Worm (Caenorhabditis elegans) whole organism, L4 larva: ENCODE measurements around the gene dhs-19.

ENCODE experiments used
- D1046.2 ChIP-seq: fragments of 200-800 bp; sonication (Bioruptor generic); IDR thresholded peaks from 2 replicates; pipeline ENCODE4 v1.3.6; 2022; ENCODE audit warnings: missing genetic modification characterization, missing compliant biosample characterization
- F10B5.3 ChIP-seq: sonication (generic microtip); optimal IDR thresholded peaks from 2 replicates; lab custom pipeline; 2016; ENCODE audit warnings: mild to moderate bottlenecking, missing genetic modification characterization, missing compliant biosample characterization
- F37D6.2 ChIP-seq: sonication (generic microtip); optimal IDR thresholded peaks from 2 replicates; lab custom pipeline; 2016; ENCODE audit warnings: mild to moderate bottlenecking, missing genetic modification characterization, missing compliant biosample characterization
- T20F7.1 ChIP-seq: fragments of 200-800 bp; sonication (Bioruptor generic); optimal IDR thresholded peaks from 2 replicates; lab custom pipeline; 2018; ENCODE audit warnings: mild to moderate bottlenecking, missing genetic modification characterization, missing compliant biosample characterization
- Y105C5A.15 ChIP-seq: fragments of 200-800 bp; sonication (Bioruptor generic); IDR thresholded peaks from 2 replicates; pipeline ENCODE4 v1.3.6; 2022; ENCODE audit warnings: missing genetic modification characterization, missing compliant biosample characterization
- aha-1 ChIP-seq: fragments of 150-350 bp; peaks from one replicate; lab custom pipeline; 2014; ENCODE audit warnings: missing biosample characterization, missing genetic modification characterization
- attf-4 ChIP-seq: sonication (generic microtip); optimal IDR thresholded peaks from 3 replicates; lab custom pipeline; 2017; ENCODE audit warnings: missing biosample characterization, missing genetic modification characterization
- ceh-20 ChIP-seq: fragments of 200-800 bp; sonication (Bioruptor generic); IDR thresholded peaks from 2 replicates; pipeline ENCODE4 v1.3.6; 2022; ENCODE audit warnings: missing genetic modification reagents, missing genetic modification characterization, missing compliant biosample characterization
- ceh-28 ChIP-seq: fragments of 150-350 bp; optimal IDR thresholded peaks from 2 replicates; lab custom pipeline; 2014; ENCODE audit warnings: missing biosample characterization, missing genetic modification reagents, missing genetic modification characterization
- ces-1 ChIP-seq: fragments of 150-350 bp; sonication (generic microtip); optimal IDR thresholded peaks from 4 replicates; lab custom pipeline; 2014; ENCODE audit warnings: missing biosample characterization, missing genetic modification reagents, missing genetic modification characterization
- cey-2 ChIP-seq: sonication (generic microtip); optimal IDR thresholded peaks from 3 replicates; lab custom pipeline; 2017; ENCODE audit warnings: missing genetic modification characterization, mild to moderate bottlenecking, missing compliant biosample characterization, antibody characterized with exemption, borderline replicate concordance; ENCODE audit not compliant: insufficient read depth
- daf-12 ChIP-seq: fragments of 150-350 bp; optimal IDR thresholded peaks from 2 replicates; lab custom pipeline; 2014; ENCODE audit warnings: missing biosample characterization, missing genetic modification reagents, missing genetic modification characterization
- daf-16 ChIP-seq, 3 experiments: sonication (generic microtip); optimal IDR thresholded peaks; 2 replicates each; lab custom pipeline; 2016 to 2017; ENCODE audit warnings: missing genetic modification characterization in 3 of 3, missing genetic modification reagents in 3 of 3, mild to moderate bottlenecking in 2 of 3, missing compliant biosample characterization in 2 of 3, missing biosample characterization in 1 of 3, moderate library complexity in 1 of 3
- daf-19 ChIP-seq: fragments of 200-800 bp; sonication (Bioruptor generic); conservative IDR thresholded peaks from 2 replicates; pipeline ENCODE4 v1.3.6; 2022; ENCODE audit warnings: missing genetic modification characterization, missing compliant biosample characterization
- daf-8 ChIP-seq: fragments of 200-800 bp; sonication (Bioruptor generic); IDR thresholded peaks from 2 replicates; pipeline ENCODE4 v1.3.6; 2022; ENCODE audit warnings: missing genetic modification characterization, missing compliant biosample characterization
- dmd-6 ChIP-seq: fragments of 200-800 bp; sonication (Bioruptor generic); IDR thresholded peaks from 2 replicates; pipeline ENCODE4 v1.3.6; 2022; ENCODE audit warnings: missing genetic modification reagents, missing genetic modification characterization, missing compliant biosample characterization
- dpl-1 ChIP-seq: fragments of 150-350 bp; optimal IDR thresholded peaks from 2 replicates; lab custom pipeline; 2014; ENCODE audit warnings: missing biosample characterization, missing genetic modification reagents, missing genetic modification characterization
- dve-1 ChIP-seq: sonication (generic microtip); optimal IDR thresholded peaks from 2 replicates; lab custom pipeline; 2017; ENCODE audit warnings: antibody characterized with exemption, mild to moderate bottlenecking, missing genetic modification characterization, missing compliant biosample characterization; ENCODE audit not compliant: insufficient read depth
- egl-27 ChIP-seq: sonication (generic microtip); optimal IDR thresholded peaks from 3 replicates; lab custom pipeline; 2017; ENCODE audit warnings: missing biosample characterization, missing genetic modification reagents, missing genetic modification characterization
- gei-8 ChIP-seq: fragments of 200-800 bp; sonication (Bioruptor generic); optimal IDR thresholded peaks from 2 replicates; lab custom pipeline; 2018; ENCODE audit warnings: mild to moderate bottlenecking, missing genetic modification characterization, missing compliant biosample characterization
- hlh-11 ChIP-seq: fragments of 200-800 bp; sonication (Bioruptor generic); optimal IDR thresholded peaks from 2 replicates; lab custom pipeline; 2018; ENCODE audit warnings: mild to moderate bottlenecking, missing genetic modification characterization, missing compliant biosample characterization
- hmg-1.1 ChIP-seq: fragments of 200-800 bp; sonication (Bioruptor generic); IDR thresholded peaks from 2 replicates; pipeline ENCODE4 v1.3.6; 2022; ENCODE audit warnings: missing genetic modification reagents, missing genetic modification characterization, missing compliant biosample characterization
- lim-7 ChIP-seq: fragments of 200-800 bp; sonication (Bioruptor generic); IDR thresholded peaks from 2 replicates; pipeline ENCODE4 v1.3.6; 2022; ENCODE audit warnings: missing genetic modification characterization, missing compliant biosample characterization
- lin-1 ChIP-seq: fragments of 200-800 bp; sonication (Bioruptor generic); IDR thresholded peaks from 2 replicates; pipeline ENCODE4 v1.3.6; 2022; ENCODE audit warnings: missing genetic modification reagents, missing genetic modification characterization, missing compliant biosample characterization
- lin-13 ChIP-seq: fragments of 150-350 bp; optimal IDR thresholded peaks from 2 replicates; lab custom pipeline; 2014; ENCODE audit warnings: missing biosample characterization, missing genetic modification reagents, missing genetic modification characterization
- lin-15B ChIP-seq: fragments of 150-350 bp; sonication (generic microtip); optimal IDR thresholded peaks from 3 replicates; lab custom pipeline; 2014; ENCODE audit warnings: missing biosample characterization, missing genetic modification characterization
- lin-38 ChIP-seq: fragments of 200-800 bp; sonication (Bioruptor generic); IDR thresholded peaks from 2 replicates; pipeline ENCODE4 v1.3.6; 2022; ENCODE audit warnings: missing genetic modification reagents, missing genetic modification characterization, missing compliant biosample characterization
- lin-39 ChIP-seq: fragments of 150-350 bp; optimal IDR thresholded peaks from 2 replicates; lab custom pipeline; 2014; ENCODE audit warnings: missing biosample characterization, missing genetic modification reagents, missing genetic modification characterization
- lir-3 ChIP-seq: sonication (generic microtip); optimal IDR thresholded peaks from 2 replicates; lab custom pipeline; 2016; ENCODE audit warnings: mild to moderate bottlenecking, missing genetic modification characterization, missing compliant biosample characterization
- madf-5 ChIP-seq, 2 experiments: fragments of 200-800 bp; sonication (Bioruptor generic); IDR thresholded peaks; 2 replicates each; pipeline ENCODE4 v1.3.6; 2022; ENCODE audit warnings: missing compliant biosample characterization in 2 of 2, missing genetic modification characterization in 2 of 2
- mdt-29 ChIP-seq: fragments of 200-800 bp; sonication (Bioruptor generic); IDR thresholded peaks from 2 replicates; pipeline ENCODE4 v1.3.6; 2022; ENCODE audit warnings: missing genetic modification reagents, missing genetic modification characterization, missing compliant biosample characterization
- mes-2 ChIP-seq: sonication (generic microtip); optimal IDR thresholded peaks from 2 replicates; lab custom pipeline; 2016; ENCODE audit warnings: missing genotype, mild to moderate bottlenecking, missing genetic modification characterization, missing compliant biosample characterization; ENCODE audit not compliant: poor library complexity, severe bottlenecking
- mxl-2 ChIP-seq: fragments of 200-800 bp; sonication (Bioruptor generic); conservative IDR thresholded peaks from 2 replicates; pipeline ENCODE4 v1.3.6; 2022; ENCODE audit warnings: missing genetic modification reagents, missing genetic modification characterization, missing compliant biosample characterization
- nhr-11 ChIP-seq: fragments of 150-350 bp; optimal IDR thresholded peaks from 2 replicates; lab custom pipeline; 2014; ENCODE audit warnings: missing biosample characterization, missing genetic modification characterization
- nhr-237 ChIP-seq: sonication (generic microtip); optimal IDR thresholded peaks from 2 replicates; lab custom pipeline; 2017; ENCODE audit warnings: missing biosample characterization, missing genetic modification characterization
- nhr-25 ChIP-seq: sonication (generic microtip); optimal IDR thresholded peaks from 2 replicates; lab custom pipeline; 2017; ENCODE audit warnings: missing genetic modification characterization, mild to moderate bottlenecking, missing compliant biosample characterization, antibody characterized with exemption, moderate library complexity, borderline replicate concordance; ENCODE audit not compliant: insufficient read depth
- nhr-28 ChIP-seq: fragments of 150-350 bp; optimal IDR thresholded peaks from 2 replicates; lab custom pipeline; 2014; ENCODE audit warnings: missing biosample characterization, missing genetic modification characterization
- nhr-48 ChIP-seq: sonication (generic microtip); optimal IDR thresholded peaks from 2 replicates; lab custom pipeline; 2016; ENCODE audit warnings: mild to moderate bottlenecking, missing genetic modification characterization, missing compliant biosample characterization
- nhr-77 ChIP-seq: fragments of 150-350 bp; optimal IDR thresholded peaks from 2 replicates; lab custom pipeline; 2014; ENCODE audit warnings: missing biosample characterization, missing genetic modification characterization
- pha-4 ChIP-seq, 2 experiments: fragments of 150-350 bp in 1 of 2; fragments of 200-800 bp in 1 of 2; sonication (Bioruptor generic) in 1 of 2; IDR thresholded peaks in 1 of 2; optimal IDR thresholded peaks in 1 of 2; 2 replicates each; pipeline versions ENCODE4 v1.3.6 to Lab custom; 2014 to 2022; ENCODE audit warnings: missing genetic modification characterization in 2 of 2, missing genetic modification reagents in 2 of 2, missing biosample characterization in 1 of 2, missing compliant biosample characterization in 1 of 2
- rbr-2 ChIP-seq: sonication (generic microtip); optimal IDR thresholded peaks from 2 replicates; lab custom pipeline; 2016; ENCODE audit warnings: missing genotype, missing genetic modification characterization, missing compliant biosample characterization
- saeg-2 ChIP-seq: fragments of 200-800 bp; sonication (Bioruptor generic); IDR thresholded peaks from 2 replicates; pipeline ENCODE4 v1.3.6; 2022; ENCODE audit warnings: missing genetic modification reagents, missing genetic modification characterization, missing compliant biosample characterization
- spr-1 ChIP-seq: sonication (generic microtip); optimal IDR thresholded peaks from 2 replicates; lab custom pipeline; 2016; ENCODE audit warnings: mild to moderate bottlenecking, missing genetic modification characterization, missing compliant biosample characterization
- spr-3 ChIP-seq: fragments of 200-800 bp; sonication (Bioruptor generic); optimal IDR thresholded peaks from 2 replicates; lab custom pipeline; 2018; ENCODE audit warnings: mild to moderate bottlenecking, missing genetic modification characterization, missing compliant biosample characterization
- unc-39 ChIP-seq: sonication (generic microtip); optimal IDR thresholded peaks from 2 replicates; lab custom pipeline; 2017; ENCODE audit warnings: missing biosample characterization, missing genetic modification characterization
- vab-7 ChIP-seq: fragments of 200-800 bp; sonication (Bioruptor generic); IDR thresholded peaks from 2 replicates; pipeline ENCODE4 v1.3.6; 2022; ENCODE audit warnings: missing genetic modification reagents, missing genetic modification characterization, missing compliant biosample characterization
- zfp-3 ChIP-seq: fragments of 200-800 bp; sonication (Bioruptor generic); conservative IDR thresholded peaks from 2 replicates; pipeline ENCODE4 v1.3.6; 2022; ENCODE audit warnings: missing genetic modification reagents, missing genetic modification characterization, missing compliant biosample characterization
- zip-11 ChIP-seq: fragments of 200-800 bp; sonication (Bioruptor generic); IDR thresholded peaks from 2 replicates; pipeline ENCODE4 v1.3.6; 2022; ENCODE audit warnings: missing genetic modification characterization, missing compliant biosample characterization
- zip-2 ChIP-seq: fragments of 150-350 bp; optimal IDR thresholded peaks from 2 replicates; lab custom pipeline; 2014; ENCODE audit warnings: missing biosample characterization, missing genetic modification characterization
- ztf-7 ChIP-seq: fragments of 150-350 bp; optimal IDR thresholded peaks from 2 replicates; lab custom pipeline; 2014; ENCODE audit warnings: missing biosample characterization, missing genetic modification characterization

The dhs-19 gene

DNA sequence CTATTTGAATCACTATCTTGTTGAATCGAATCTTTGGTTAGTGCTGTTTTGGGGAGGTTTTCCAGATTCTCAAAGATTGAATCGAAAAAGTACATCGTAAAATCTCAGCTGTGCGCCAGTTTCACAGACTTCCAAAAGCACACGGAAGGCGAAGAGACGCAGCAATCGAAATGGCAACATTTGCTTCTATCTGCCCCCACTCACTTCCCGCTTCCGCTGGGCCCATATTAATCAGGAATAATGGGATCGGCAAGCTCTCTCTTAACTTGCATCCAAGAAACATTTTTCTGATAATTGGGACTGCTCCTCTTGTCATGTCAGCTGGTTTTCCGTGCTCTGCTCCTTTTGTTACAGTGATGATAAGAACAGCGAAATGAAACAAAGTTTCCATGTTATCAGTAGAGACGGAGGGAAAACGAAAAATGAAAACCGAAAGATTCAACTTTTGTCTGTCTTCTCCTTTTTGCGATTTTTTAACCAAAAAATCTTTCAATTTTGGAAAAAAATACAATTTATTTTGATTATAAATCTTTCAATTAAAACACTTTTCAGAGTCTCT lies 45.3 kb upstream of the dhs-19 start (continued):
- TF ChIP-seq hmg-1.1 (no peak), mdt-29 (GFP tag; lab: Robert Waterston, UW) (no peak), dpl-1 (GFP tag; lab: Kevin White, UChicago) (no peak), nhr-28 (tag; lab: Kevin White, UChicago) (peak; percentile 74), rbr-2 (tag; lab: Kevin White, UChicago) (no peak), daf-16 (GFP tag; optimal IDR thresholded peaks at IDR 0.05; lab: Kevin White, UChicago) (no peak), daf-16 (tag; optimal IDR thresholded peaks at IDR 0.05; lab: Kevin White, UChicago) (peak; percentile 42), aha-1 (no peak), zip-11 (no peak), attf-4 (no peak), vab-7 (GFP tag; lab: Robert Waterston, UW) (no peak), hlh-11 (peak; percentile 85), daf-19 (GFP tag; lab: Robert Waterston, UW) (no peak), spr-3 (GFP tag; lab: Kevin White, UChicago) (no peak), gei-8 (no peak), lim-7 (no peak), ztf-7 (tag; lab: Kevin White, UChicago) (no peak), ces-1 (GFP tag; lab: Kevin White, UChicago) (no peak), lir-3 (tag; lab: Kevin White, UChicago) (no peak), cey-2 (no peak), ceh-20 (GFP tag; lab: Robert Waterston, UW) (no peak), ceh-28 (no peak), F37D6.2 (tag; lab: Kevin White, UChicago) (no peak), zfp-3 (GFP tag; lab: Robert Waterston, UW) (no peak), lin-39 (tag; lab: Kevin White, UChicago) (no peak), lin-1 (GFP tag; lab: Robert Waterston, UW) (0 out of 2 replicates have a peak, but pooled peaks have one; percentile 18), dve-1 (tag; lab: Kevin White, UChicago) (peak; percentile 33), mes-2 (tag; lab: Kevin White, UChicago) (no peak), nhr-25 (tag; lab: Kevin White, UChicago) (no peak), nhr-11 (tag; lab: Kevin White, UChicago) (no peak), pha-4 (GFP tag; IDR thresholded peaks at IDR 0.05; lab: Robert Waterston, UW) (no peak), pha-4 (tag; optimal IDR thresholded peaks at IDR 0.05; lab: Kevin White, UChicago) (no peak), lin-13 (no peak), spr-1 (tag; lab: Kevin White, UChicago) (no peak), nhr-237 (tag; lab: Kevin White, UChicago) (no peak), mxl-2 (no peak), lin-38 (GFP tag; lab: Robert Waterston, UW) (no peak), daf-12 (no peak), egl-27 (tag; lab: Kevin White, UChicago) (no peak), T20F7.1 (GFP tag; lab: Kevin White, UChicago) (no peak), nhr-77 (tag; lab: Kevin White, UChicago) (no peak), daf-8 (GFP tag; lab: Robert Waterston, UW) (no peak), D1046.2 (no peak), madf-5 (GFP tag; IDR thresholded peaks at IDR 0.05; lab: Robert Waterston, UW) (no peak), F10B5.3 (tag; lab: Kevin White, UChicago) (no peak), zip-2 (no peak), Y105C5A.15 (GFP tag; lab: Robert Waterston, UW) (no peak), unc-39 (tag; lab: Kevin White, UChicago) (no peak), saeg-2 (GFP tag; lab: Robert Waterston, UW) (no peak), lin-15B (no peak), dmd-6 (GFP tag; lab: Robert Waterston, UW) (peak; percentile 78), nhr-48 (tag; lab: Kevin White, UChicago) (no peak)
